Fruit fly (Drosophila melanogaster) whole organism, embryonic: ENCODE data around the gene CG6006.

ENCODE experiments used
- Atf-2 ChIP-seq: fragments of 200-800 bp; sonication (Bioruptor generic); optimal IDR thresholded peaks from 2 replicates; lab custom pipeline; 2016; ENCODE audit warnings: missing biosample characterization, missing genetic modification characterization
- Bteb2 ChIP-seq: fragments of 200-800 bp; sonication (Bioruptor generic); optimal IDR thresholded peaks from 2 replicates; lab custom pipeline; 2016; ENCODE audit warnings: missing biosample characterization, missing genetic modification characterization
- CG10267 ChIP-seq: fragments of 200-800 bp; sonication (Bioruptor generic); optimal IDR thresholded peaks from 2 replicates; lab custom pipeline; 2018; ENCODE audit warnings: missing biosample characterization, mild to moderate bottlenecking, missing genetic modification characterization, moderate library complexity
- CG10462 ChIP-seq: fragments of 200-800 bp; sonication (Bioruptor generic); optimal IDR thresholded peaks from 2 replicates; lab custom pipeline; 2016; ENCODE audit warnings: missing biosample characterization, missing genetic modification characterization
- CG10654 ChIP-seq: fragments of 200-800 bp; sonication (Bioruptor generic); optimal IDR thresholded peaks from 2 replicates; lab custom pipeline; 2016; ENCODE audit warnings: missing biosample characterization, missing genetic modification characterization
- CG10959 ChIP-seq: fragments of 200-800 bp; sonication (Bioruptor generic); IDR thresholded peaks from 2 replicates; pipeline ENCODE4 v1.3.6; 2022; ENCODE audit warnings: missing biosample characterization, missing genetic modification characterization
- CG17328 ChIP-seq: fragments of 200-800 bp; sonication (Bioruptor generic); IDR thresholded peaks from 2 replicates; pipeline ENCODE4 v1.3.6; 2022; ENCODE audit warnings: missing biosample characterization, missing genetic modification characterization
- CG2712 ChIP-seq: fragments of 200-800 bp; optimal IDR thresholded peaks from 3 replicates; lab custom pipeline; 2019; ENCODE audit warnings: missing biosample characterization, mild to moderate bottlenecking, missing genetic modification characterization, moderate library complexity
- CG30403 ChIP-seq: fragments of 200-800 bp; sonication (Bioruptor generic); optimal IDR thresholded peaks from 3 replicates; lab custom pipeline; 2016; ENCODE audit warnings: missing biosample characterization, missing genetic modification characterization
- CG30431 ChIP-seq: fragments of 200-800 bp; sonication (Bioruptor generic); optimal IDR thresholded peaks from 2 replicates; lab custom pipeline; 2017; ENCODE audit warnings: missing biosample characterization, missing genetic modification characterization
- CG33213 ChIP-seq: fragments of 200-800 bp; sonication (Bioruptor generic); optimal IDR thresholded peaks from 3 replicates; lab custom pipeline; 2016; ENCODE audit warnings: missing biosample characterization, missing genetic modification characterization
- CG4404 ChIP-seq: fragments of 200-800 bp; sonication (Bioruptor generic); IDR thresholded peaks from 2 replicates; pipeline ENCODE4 v1.3.6; 2022; ENCODE audit warnings: missing biosample characterization, missing genetic modification characterization
- CG4617 ChIP-seq: fragments of 200-800 bp; sonication (Bioruptor generic); optimal IDR thresholded peaks from 3 replicates; lab custom pipeline; 2016; ENCODE audit warnings: missing biosample characterization, missing genetic modification characterization, borderline replicate concordance
- CG4820 ChIP-seq: fragments of 200-800 bp; sonication (Bioruptor generic); optimal IDR thresholded peaks from 3 replicates; lab custom pipeline; 2016; ENCODE audit warnings: missing biosample characterization, missing genetic modification characterization
- CG4854 ChIP-seq: fragments of 200-800 bp; sonication (Bioruptor generic); optimal IDR thresholded peaks from 2 replicates; lab custom pipeline; 2016; ENCODE audit warnings: missing biosample characterization, missing genetic modification characterization, inconsistent platforms
- CG5245 ChIP-seq: fragments of 200-800 bp; sonication (Bioruptor generic); optimal IDR thresholded peaks from 3 replicates; lab custom pipeline; 2016; ENCODE audit warnings: missing biosample characterization, missing genetic modification characterization
- CG5953 ChIP-seq: fragments of 200-800 bp; sonication (Bioruptor generic); IDR thresholded peaks from 2 replicates; pipeline ENCODE4 v1.3.6; 2022; ENCODE audit warnings: missing biosample characterization, missing genetic modification characterization
- CG7271 ChIP-seq: fragments of 200-800 bp; sonication (Bioruptor generic); optimal IDR thresholded peaks from 2 replicates; lab custom pipeline; 2018; ENCODE audit warnings: missing biosample characterization, mild to moderate bottlenecking, missing genetic modification characterization, moderate library complexity
- CG8924 ChIP-seq: fragments of 200-800 bp; optimal IDR thresholded peaks from 3 replicates; lab custom pipeline; 2019; ENCODE audit warnings: missing biosample characterization, mild to moderate bottlenecking, missing genetic modification characterization, moderate library complexity
- Chrac-16 ChIP-seq: fragments of 200-800 bp; sonication (Bioruptor generic); optimal IDR thresholded peaks from 3 replicates; lab custom pipeline; 2016; ENCODE audit warnings: missing biosample characterization, missing genetic modification characterization
- Dad ChIP-seq: fragments of 200-800 bp; sonication (Bioruptor generic); optimal IDR thresholded peaks from 3 replicates; lab custom pipeline; 2016; ENCODE audit warnings: missing biosample characterization, missing genetic modification characterization
- Fer3 ChIP-seq: fragments of 200-800 bp; sonication (Bioruptor generic); optimal IDR thresholded peaks from 2 replicates; lab custom pipeline; 2018; ENCODE audit warnings: missing biosample characterization, mild to moderate bottlenecking, missing genetic modification characterization, moderate library complexity
- H2.0 ChIP-seq: fragments of 200-800 bp; sonication (Bioruptor generic); IDR thresholded peaks from 2 replicates; pipeline ENCODE4 v1.3.6; 2022; ENCODE audit warnings: missing biosample characterization, missing genetic modification characterization
- HLHmδ ChIP-seq: fragments of 200-800 bp; sonication (Bioruptor generic); optimal IDR thresholded peaks from 2 replicates; lab custom pipeline; 2018; ENCODE audit warnings: missing biosample characterization, mild to moderate bottlenecking, missing genetic modification characterization, moderate library complexity
- HmgZ ChIP-seq: fragments of 200-800 bp; sonication (Bioruptor generic); optimal IDR thresholded peaks from 2 replicates; lab custom pipeline; 2018; ENCODE audit warnings: missing biosample characterization, mild to moderate bottlenecking, missing genetic modification characterization
- Jarid2 ChIP-seq: fragments of 200-800 bp; sonication (Bioruptor generic); optimal IDR thresholded peaks from 3 replicates; lab custom pipeline; 2017; ENCODE audit warnings: mild to moderate bottlenecking, missing biosample characterization, missing genetic modification reagents, missing genetic modification characterization
- MESR4 ChIP-seq: fragments of 200-800 bp; sonication (Bioruptor generic); optimal IDR thresholded peaks from 2 replicates; lab custom pipeline; 2018; ENCODE audit warnings: missing biosample characterization, mild to moderate bottlenecking, missing genetic modification characterization, moderate library complexity
- Meics ChIP-seq: fragments of 200-800 bp; sonication (Bioruptor generic); optimal IDR thresholded peaks from 2 replicates; lab custom pipeline; 2017; ENCODE audit warnings: missing biosample characterization, mild to moderate bottlenecking, missing genetic modification characterization
- NC2α ChIP-seq: fragments of 200-800 bp; sonication (Bioruptor generic); optimal IDR thresholded peaks from 2 replicates; lab custom pipeline; 2016; ENCODE audit warnings: missing biosample characterization, missing genetic modification characterization
- Nf-YB ChIP-seq: fragments of 200-800 bp; sonication (Bioruptor generic); optimal IDR thresholded peaks from 3 replicates; lab custom pipeline; 2019; ENCODE audit warnings: missing biosample characterization, mild to moderate bottlenecking, missing genetic modification characterization, moderate library complexity
- NfI ChIP-seq: fragments of 200-800 bp; sonication (Bioruptor generic); optimal IDR thresholded peaks from 3 replicates; lab custom pipeline; 2018; ENCODE audit warnings: missing biosample characterization, mild to moderate bottlenecking, missing genetic modification characterization, moderate library complexity
- Oli ChIP-seq: fragments of 200-800 bp; sonication (Bioruptor generic); optimal IDR thresholded peaks from 2 replicates; lab custom pipeline; 2018; ENCODE audit warnings: missing biosample characterization, mild to moderate bottlenecking, missing genetic modification characterization, moderate library complexity
- Opbp ChIP-seq: fragments of 200-800 bp; sonication (Bioruptor generic); IDR thresholded peaks from 3 replicates; pipeline ENCODE4 v1.3.6; 2022; ENCODE audit warnings: missing biosample characterization, missing genetic modification characterization; ENCODE audit not compliant: partially characterized antibody
- Optix ChIP-seq: fragments of 200-800 bp; sonication (Bioruptor generic); IDR thresholded peaks from 3 replicates; pipeline ENCODE4 v1.3.6; 2022; ENCODE audit warnings: missing biosample characterization, missing genetic modification characterization
- Ssrp ChIP-seq: fragments of 200-800 bp; sonication (Bioruptor generic); optimal IDR thresholded peaks from 2 replicates; lab custom pipeline; 2018; ENCODE audit warnings: missing biosample characterization, mild to moderate bottlenecking, missing genetic modification characterization, moderate library complexity
- Trl ChIP-seq, 3 experiments: fragments of >200 bp in 2 of 3; fragments of 200-800 bp in 1 of 3; sonication (Bioruptor generic) in 1 of 3; optimal IDR thresholded peaks; 2 replicates in 1 of 3; 3 replicates in 2 of 3; lab custom pipeline; 2016 to 2017; ENCODE audit warnings: missing biosample characterization in 1 of 3, missing genetic modification characterization in 1 of 3
- Xbp1 ChIP-seq: fragments of 200-800 bp; sonication (Bioruptor generic); optimal IDR thresholded peaks from 3 replicates; lab custom pipeline; 2016; ENCODE audit warnings: missing biosample characterization, mild to moderate bottlenecking, missing genetic modification characterization
- bab2 ChIP-seq: fragments of 200-800 bp; sonication (Bioruptor generic); optimal IDR thresholded peaks from 2 replicates; lab custom pipeline; 2016; ENCODE audit warnings: missing biosample characterization, missing genetic modification characterization
- ci ChIP-seq: fragments of 200-800 bp; sonication (Bioruptor generic); IDR thresholded peaks from 3 replicates; pipeline ENCODE4 v1.3.6; 2022; ENCODE audit warnings: missing biosample characterization, missing genetic modification characterization
- danr ChIP-seq: fragments of 200-800 bp; sonication (Bioruptor generic); IDR thresholded peaks from 2 replicates; pipeline ENCODE4 v1.3.6; 2022; ENCODE audit warnings: missing biosample characterization, missing genetic modification characterization
- dm ChIP-seq: fragments of 200-800 bp; sonication (Bioruptor generic); optimal IDR thresholded peaks from 3 replicates; lab custom pipeline; 2016; ENCODE audit warnings: missing biosample characterization, missing genetic modification characterization
- fu2 ChIP-seq: fragments of 200-800 bp; sonication (Bioruptor generic); optimal IDR thresholded peaks from 2 replicates; lab custom pipeline; 2016; ENCODE audit warnings: missing biosample characterization, missing genetic modification characterization
- gsb-n ChIP-seq: fragments of 200-800 bp; sonication (Bioruptor generic); optimal IDR thresholded peaks from 3 replicates; lab custom pipeline; 2018; ENCODE audit warnings: missing biosample characterization, mild to moderate bottlenecking, missing genetic modification characterization
- sc ChIP-seq, 3 experiments: fragments of >200 bp in 2 of 3; fragments of 200-800 bp in 1 of 3; sonication (Bioruptor generic) in 1 of 3; optimal IDR thresholded peaks; 2 replicates in 2 of 3; 3 replicates in 1 of 3; lab custom pipeline; 2017; ENCODE audit warnings: mild to moderate bottlenecking in 1 of 3, missing biosample characterization in 1 of 3, missing genetic modification characterization in 1 of 3, missing genetic modification reagents in 1 of 3
- sob ChIP-seq: fragments of 200-800 bp; sonication (Bioruptor generic); IDR thresholded peaks from 2 replicates; pipeline ENCODE4 v1.3.6; 2022; ENCODE audit warnings: missing biosample characterization, missing genetic modification characterization
- ssp ChIP-seq: fragments of 200-800 bp; sonication (Bioruptor generic); IDR thresholded peaks from 2 replicates; pipeline ENCODE4 v1.3.6; 2022; ENCODE audit warnings: missing biosample characterization, missing genetic modification characterization
- tgo ChIP-seq: fragments of 200-800 bp; sonication (Bioruptor generic); IDR thresholded peaks from 3 replicates; pipeline ENCODE4 v1.3.6; 2022; ENCODE audit warnings: missing biosample characterization, missing genetic modification characterization
- tin ChIP-seq: fragments of 200-800 bp; sonication (Bioruptor generic); optimal IDR thresholded peaks from 3 replicates; lab custom pipeline; 2016; ENCODE audit warnings: missing biosample characterization, missing genetic modification characterization
- trh ChIP-seq: fragments of 200-800 bp; sonication (Bioruptor generic); optimal IDR thresholded peaks from 2 replicates; lab custom pipeline; 2016; ENCODE audit warnings: missing biosample characterization, missing genetic modification characterization
- vvl ChIP-seq: fragments of 200-800 bp; sonication (Bioruptor generic); IDR thresholded peaks from 2 replicates; pipeline ENCODE4 v1.3.6; 2022; ENCODE audit warnings: missing biosample characterization, missing genetic modification characterization

Gene CG6006

DNA sequence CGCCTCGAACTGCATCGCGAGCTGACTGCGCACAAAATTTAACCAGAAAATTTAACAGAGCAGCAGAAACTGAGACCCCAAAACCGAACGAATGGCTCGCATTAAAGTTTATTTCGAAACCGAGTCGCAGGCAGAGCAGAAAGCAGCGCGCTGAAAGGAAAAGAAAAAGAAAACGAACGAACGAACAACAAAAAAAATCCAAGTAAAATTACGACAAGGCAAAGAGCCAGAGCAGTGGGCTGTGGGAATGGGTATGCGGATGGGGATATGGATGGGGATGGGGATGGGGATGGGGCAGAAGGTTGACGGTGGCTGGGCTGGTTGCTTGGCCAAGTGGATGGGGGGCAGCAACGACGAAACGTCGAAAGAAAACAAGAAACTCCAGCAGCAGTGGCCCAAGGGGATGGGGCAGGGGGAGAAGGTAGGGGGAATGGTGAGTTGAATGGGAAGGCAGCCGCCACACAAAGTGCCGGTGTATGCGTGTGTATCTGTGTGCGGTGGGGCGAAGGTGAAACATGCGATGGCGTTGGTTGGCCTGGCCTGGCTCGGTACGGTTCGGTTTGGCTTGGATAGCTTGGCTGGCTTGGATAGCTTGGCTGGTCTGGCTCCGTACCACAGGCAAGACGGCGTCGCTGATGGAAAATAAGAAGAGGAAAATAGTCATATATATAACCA lies 53.5 kb downstream of the CG6006 start (continued):
- TF ChIP-seq CG4820 (GFP tag; lab: Kevin White, UChicago), result no peak
- no peak for TF ChIP-seq CG7271 (tag; lab: Kevin White, UChicago)
- TF ChIP-seq trh (GFP tag; lab: Kevin White, UChicago), result no peak
- TF ChIP-seq CG10959, result no peak
- TF ChIP-seq fu2 (GFP tag; lab: Kevin White, UChicago), result no peak
- peak; percentile 17 for TF ChIP-seq CG2712
- TF ChIP-seq Opbp (GFP tag; lab: Robert Waterston, UW), result peak; percentile 7; the same call in 1 of the 3 replicates
- no peak for TF ChIP-seq NfI (GFP tag; lab: Kevin White, UChicago)
- TF ChIP-seq CG30431 (GFP tag; lab: Kevin White, UChicago), result no peak
- TF ChIP-seq H2.0 (GFP tag; lab: Robert Waterston, UW), result no peak
- no peak for TF ChIP-seq Trl (optimal IDR thresholded peaks at IDR 0.05; lab: Kevin White, UChicago)
- TF ChIP-seq Trl (GFP tag; optimal IDR thresholded peaks at IDR 0.05; lab: Kevin White, UChicago), result no peak
- TF ChIP-seq tgo (GFP tag; lab: Robert Waterston, UW), result no peak
- TF ChIP-seq Optix (GFP tag; lab: Robert Waterston, UW), result no peak
- no peak for TF ChIP-seq CG8924 (tag; lab: Kevin White, UChicago)
- TF ChIP-seq sob (GFP tag; lab: Robert Waterston, UW), result peak; percentile 56; the same call in 1 of the 2 replicates
- no peak for TF ChIP-seq CG10462 (GFP tag; lab: Kevin White, UChicago)
- TF ChIP-seq HLHmδ (GFP tag; lab: Kevin White, UChicago), result peak; percentile 59
- TF ChIP-seq tin, result no peak
- TF ChIP-seq CG4404 (GFP tag; lab: Robert Waterston, UW), result no peak
- TF ChIP-seq CG4617, result no peak
- no peak for TF ChIP-seq Xbp1 (GFP tag; lab: Kevin White, UChicago)
- TF ChIP-seq bab2 (GFP tag; lab: Kevin White, UChicago), result no peak
- TF ChIP-seq Meics (GFP tag; lab: Kevin White, UChicago), result peak; percentile 12
- TF ChIP-seq Nf-YB (GFP tag; lab: Kevin White, UChicago), result peak; percentile 11
- TF ChIP-seq Chrac-16 (GFP tag; lab: Kevin White, UChicago), result no peak
- no peak for TF ChIP-seq MESR4 (GFP tag; lab: Kevin White, UChicago)
- TF ChIP-seq Oli (tag; lab: Kevin White, UChicago), result no peak
- TF ChIP-seq Jarid2 (GFP tag; lab: Kevin White, UChicago), result no peak
- no peak for TF ChIP-seq gsb-n
- TF ChIP-seq NC2α, result no peak
- TF ChIP-seq Ssrp (tag; lab: Kevin White, UChicago), result no peak
- TF ChIP-seq CG17328 (GFP tag; lab: Robert Waterston, UW), result no peak
- peak; percentile 50; the same call in 1 of the 3 replicates for TF ChIP-seq ci (GFP tag; lab: Robert Waterston, UW)
- no peak for TF ChIP-seq CG5245 (GFP tag; lab: Kevin White, UChicago)
- TF ChIP-seq CG10654, result no peak
- no peak for TF ChIP-seq CG10267 (tag; lab: Kevin White, UChicago)
- no peak for TF ChIP-seq danr
- peak; percentile 64; the same call in 1 of the 2 replicates for TF ChIP-seq vvl (GFP tag; lab: Robert Waterston, UW)
- TF ChIP-seq dm (GFP tag; lab: Kevin White, UChicago), result no peak
- no peak for TF ChIP-seq Fer3 (tag; lab: Kevin White, UChicago)
- TF ChIP-seq CG5953, result no peak
- TF ChIP-seq Bteb2 (GFP tag; lab: Kevin White, UChicago), result no peak
- TF ChIP-seq CG33213 (GFP tag; lab: Kevin White, UChicago), result no peak
- TF ChIP-seq CG4854 (GFP tag; lab: Kevin White, UChicago), result no peak
- TF ChIP-seq Dad (GFP tag; lab: Kevin White, UChicago), result no peak
- TF ChIP-seq Atf-2 (GFP tag; lab: Kevin White, UChicago), result no peak
- no peak for TF ChIP-seq sc (optimal IDR thresholded peaks at IDR 0.05; lab: Kevin White, UChicago)
- no peak for TF ChIP-seq sc (GFP tag; optimal IDR thresholded peaks at IDR 0.05; lab: Kevin White, UChicago)
- peak; percentile 14 for TF ChIP-seq HmgZ
- no peak for TF ChIP-seq CG30403
- no peak for TF ChIP-seq ssp (GFP tag; lab: Robert Waterston, UW)
